Fruit fly (Drosophila melanogaster) whole organism, embryonic: ENCODE results near the gene CG14036.

Experiments
- Ada2b ChIP-seq: fragments of 200-800 bp; sonication (Bioruptor generic); IDR thresholded peaks from 2 replicates; pipeline ENCODE4 v1.3.6; 2022; ENCODE audit warnings: missing biosample characterization, missing genetic modification characterization
- Awh ChIP-seq: fragments of 200-800 bp; sonication (Bioruptor generic); IDR thresholded peaks from 2 replicates; pipeline ENCODE4, ENCODE4 v1.3.6; 2022; ENCODE audit warnings: missing biosample characterization, missing genetic modification characterization
- Bdp1 ChIP-seq: fragments of 200-800 bp; sonication (Bioruptor generic); optimal IDR thresholded peaks from 3 replicates; lab custom pipeline; 2016; ENCODE audit warnings: missing biosample characterization, missing genetic modification characterization
- BtbVII ChIP-seq: fragments of 200-800 bp; sonication (Bioruptor generic); optimal IDR thresholded peaks from 3 replicates; lab custom pipeline; 2017; ENCODE audit warnings: missing biosample characterization, mild to moderate bottlenecking, missing genetic modification characterization
- Bteb2 ChIP-seq: fragments of 200-800 bp; sonication (Bioruptor generic); optimal IDR thresholded peaks from 2 replicates; lab custom pipeline; 2016; ENCODE audit warnings: missing biosample characterization, missing genetic modification characterization
- CG10274 ChIP-seq: fragments of 200-800 bp; sonication (Bioruptor generic); optimal IDR thresholded peaks from 3 replicates; lab custom pipeline; 2017; ENCODE audit warnings: missing biosample characterization, mild to moderate bottlenecking, missing genetic modification characterization
- CG11085 ChIP-seq: fragments of 200-800 bp; sonication (Bioruptor generic); IDR thresholded peaks from 2 replicates; pipeline ENCODE4 v1.3.6; 2022; ENCODE audit warnings: missing biosample characterization, missing genetic modification characterization
- CG11504 ChIP-seq: fragments of 200-800 bp; sonication (Bioruptor generic); optimal IDR thresholded peaks from 3 replicates; lab custom pipeline; 2019; ENCODE audit warnings: missing biosample characterization, mild to moderate bottlenecking, missing genetic modification characterization, moderate library complexity
- CG13775 ChIP-seq: fragments of 200-800 bp; sonication (Bioruptor generic); optimal IDR thresholded peaks from 3 replicates; lab custom pipeline; 2017; ENCODE audit warnings: missing biosample characterization, mild to moderate bottlenecking, missing genetic modification characterization
- CG15269 ChIP-seq: fragments of 200-800 bp; sonication (Bioruptor generic); optimal IDR thresholded peaks from 2 replicates; lab custom pipeline; 2018; ENCODE audit warnings: missing biosample characterization, mild to moderate bottlenecking, missing genetic modification characterization, moderate library complexity
- CG15514 ChIP-seq: fragments of 200-800 bp; sonication (Bioruptor generic); optimal IDR thresholded peaks from 3 replicates; lab custom pipeline; 2017; ENCODE audit warnings: missing biosample characterization, missing genetic modification characterization, mild to moderate bottlenecking, moderate library complexity, missing genetic modification reagents
- CG15601 ChIP-seq: fragments of 200-800 bp; sonication (Bioruptor generic); optimal IDR thresholded peaks from 3 replicates; lab custom pipeline; 2019; ENCODE audit warnings: missing biosample characterization, mild to moderate bottlenecking, missing genetic modification characterization, moderate library complexity
- CG15696 ChIP-seq: fragments of 200-800 bp; sonication (Bioruptor generic); optimal IDR thresholded peaks from 2 replicates; lab custom pipeline; 2019; ENCODE audit warnings: missing biosample characterization, mild to moderate bottlenecking, missing genetic modification characterization, moderate library complexity
- CG16813 ChIP-seq: fragments of 200-800 bp; sonication (Bioruptor generic); IDR thresholded peaks from 3 replicates; pipeline ENCODE4 v1.3.6; 2022; ENCODE audit warnings: missing biosample characterization, missing genetic modification characterization; ENCODE audit not compliant: partially characterized antibody
- CG17361 ChIP-seq: fragments of 200-800 bp; sonication (Bioruptor generic); IDR thresholded peaks from 3 replicates; pipeline ENCODE4 v1.3.6; 2022; ENCODE audit warnings: missing biosample characterization, missing genetic modification characterization
- CG2129 ChIP-seq: fragments of 200-800 bp; sonication (Bioruptor generic); IDR thresholded peaks from 2 replicates; pipeline ENCODE4 v1.3.6; 2022; ENCODE audit warnings: missing biosample characterization, missing genetic modification characterization; ENCODE audit not compliant: partially characterized antibody
- CG2199 ChIP-seq: fragments of 200-800 bp; sonication (Bioruptor generic); IDR thresholded peaks from 3 replicates; pipeline ENCODE4 v1.3.6; 2022; ENCODE audit warnings: missing biosample characterization, missing genetic modification characterization
- CG2202 ChIP-seq: fragments of 200-800 bp; sonication (Bioruptor generic); optimal IDR thresholded peaks from 2 replicates; lab custom pipeline; 2018; ENCODE audit warnings: missing biosample characterization, mild to moderate bottlenecking, missing genetic modification characterization
- CG3065 ChIP-seq: fragments of 200-800 bp; sonication (Bioruptor generic); optimal IDR thresholded peaks from 2 replicates; lab custom pipeline; 2016; ENCODE audit warnings: missing biosample characterization, missing genetic modification characterization
- CG33557 ChIP-seq: fragments of 200-800 bp; sonication (Bioruptor generic); optimal IDR thresholded peaks from 2 replicates; lab custom pipeline; 2019; ENCODE audit warnings: missing biosample characterization, mild to moderate bottlenecking, missing genetic modification characterization, moderate library complexity
- CG4404 ChIP-seq: fragments of 200-800 bp; sonication (Bioruptor generic); IDR thresholded peaks from 2 replicates; pipeline ENCODE4 v1.3.6; 2022; ENCODE audit warnings: missing biosample characterization, missing genetic modification characterization
- CG4424 ChIP-seq: fragments of 200-800 bp; sonication (Bioruptor generic); optimal IDR thresholded peaks from 3 replicates; lab custom pipeline; 2016; ENCODE audit warnings: missing biosample characterization, missing genetic modification characterization
- CG6272 ChIP-seq: fragments of 200-800 bp; sonication (Bioruptor generic); IDR thresholded peaks from 2 replicates; pipeline ENCODE4 v1.3.6; 2022; ENCODE audit warnings: missing biosample characterization, missing genetic modification characterization
- CG8089 ChIP-seq: fragments of 200-800 bp; sonication (Bioruptor generic); optimal IDR thresholded peaks from 3 replicates; lab custom pipeline; 2016; ENCODE audit warnings: missing biosample characterization, missing genetic modification characterization
- D19A ChIP-seq: fragments of 200-800 bp; optimal IDR thresholded peaks from 3 replicates; lab custom pipeline; 2019; ENCODE audit warnings: missing biosample characterization, mild to moderate bottlenecking, missing genetic modification characterization, moderate library complexity
- Deaf1 ChIP-seq: fragments of 200-800 bp; optimal IDR thresholded peaks from 3 replicates; lab custom pipeline; 2019; ENCODE audit warnings: missing biosample characterization, mild to moderate bottlenecking, missing genetic modification characterization, moderate library complexity
- HmgZ ChIP-seq: fragments of 200-800 bp; sonication (Bioruptor generic); optimal IDR thresholded peaks from 2 replicates; lab custom pipeline; 2018; ENCODE audit warnings: missing biosample characterization, mild to moderate bottlenecking, missing genetic modification characterization
- Hmx ChIP-seq: fragments of 200-800 bp; sonication (Bioruptor generic); optimal IDR thresholded peaks from 2 replicates; lab custom pipeline; 2016; ENCODE audit warnings: missing biosample characterization, missing genetic modification characterization
- MTF-1 ChIP-seq: fragments of 200-800 bp; sonication (Bioruptor generic); optimal IDR thresholded peaks from 2 replicates; lab custom pipeline; 2018; ENCODE audit warnings: missing biosample characterization, mild to moderate bottlenecking, missing genetic modification characterization, borderline replicate concordance
- Med ChIP-seq: fragments of 200-800 bp; sonication (Bioruptor generic); peaks from one replicate; lab custom pipeline; 2016; ENCODE audit warnings: missing biosample characterization, missing genetic modification characterization, mild to moderate bottlenecking, inconsistent platforms, moderate library complexity
- Rfx ChIP-seq: fragments of 200-800 bp; sonication (Bioruptor generic); IDR thresholded peaks from 2 replicates; pipeline ENCODE4 v1.3.6; 2022; ENCODE audit warnings: missing biosample characterization, missing genetic modification characterization
- Ssrp ChIP-seq: fragments of 200-800 bp; sonication (Bioruptor generic); optimal IDR thresholded peaks from 2 replicates; lab custom pipeline; 2018; ENCODE audit warnings: missing biosample characterization, mild to moderate bottlenecking, missing genetic modification characterization, moderate library complexity
- TFAM ChIP-seq: fragments of 200-800 bp; sonication (Bioruptor generic); optimal IDR thresholded peaks from 2 replicates; lab custom pipeline; 2017; ENCODE audit warnings: missing biosample characterization, missing genetic modification characterization, inconsistent platforms
- Usf ChIP-seq: fragments of 200-800 bp; sonication (Bioruptor generic); optimal IDR thresholded peaks from 2 replicates; lab custom pipeline; 2017; ENCODE audit warnings: missing genotype, missing biosample characterization, missing genetic modification characterization
- az2 ChIP-seq: fragments of 200-800 bp; sonication (Bioruptor generic); optimal IDR thresholded peaks from 3 replicates; lab custom pipeline; 2016; ENCODE audit warnings: missing biosample characterization, missing genetic modification characterization
- corto ChIP-seq: fragments of 200-800 bp; sonication (Bioruptor generic); optimal IDR thresholded peaks from 2 replicates; lab custom pipeline; 2016; ENCODE audit warnings: missing biosample characterization, mild to moderate bottlenecking, missing genetic modification characterization, moderate library complexity
- crp ChIP-seq, 2 experiments: fragments of 200-800 bp; sonication (Bioruptor generic); optimal IDR thresholded peaks; 2 replicates in 1 of 2; 3 replicates in 1 of 2; lab custom pipeline; 2017; ENCODE audit warnings: missing biosample characterization in 2 of 2, missing genetic modification characterization in 2 of 2, mild to moderate bottlenecking in 1 of 2, moderate library complexity in 1 of 2
- knrl ChIP-seq: fragments of 200-800 bp; sonication (Bioruptor generic); IDR thresholded peaks from 3 replicates; pipeline ENCODE4 v1.3.6; 2022; ENCODE audit warnings: missing biosample characterization, missing genetic modification characterization; ENCODE audit not compliant: partially characterized antibody
- phol ChIP-seq: fragments of 200-800 bp; sonication (Bioruptor generic); optimal IDR thresholded peaks from 3 replicates; lab custom pipeline; 2018; ENCODE audit warnings: missing biosample characterization, mild to moderate bottlenecking, missing genetic modification characterization, moderate library complexity
- row ChIP-seq: fragments of 200-800 bp; sonication (Bioruptor generic); IDR thresholded peaks from 3 replicates; pipeline ENCODE4 v1.3.6; 2022; ENCODE audit warnings: missing biosample characterization, missing genetic modification characterization
- sim ChIP-seq: fragments of 200-800 bp; sonication (Bioruptor generic); IDR thresholded peaks from 2 replicates; pipeline ENCODE4 v1.3.6; 2022; ENCODE audit warnings: missing biosample characterization, missing genetic modification characterization
- sisA ChIP-seq: fragments of 200-800 bp; sonication (Bioruptor generic); IDR thresholded peaks from 2 replicates; pipeline ENCODE4 v1.3.6; 2022; ENCODE audit warnings: missing biosample characterization, missing genetic modification characterization
- slou ChIP-seq: fragments of 200-800 bp; sonication (Bioruptor generic); optimal IDR thresholded peaks from 3 replicates; lab custom pipeline; 2016; ENCODE audit warnings: missing biosample characterization, missing genetic modification characterization
- slp2 ChIP-seq: fragments of 200-800 bp; sonication (Bioruptor generic); optimal IDR thresholded peaks from 2 replicates; lab custom pipeline; 2016; ENCODE audit warnings: missing biosample characterization, missing genetic modification characterization
- ssp ChIP-seq: fragments of 200-800 bp; sonication (Bioruptor generic); IDR thresholded peaks from 2 replicates; pipeline ENCODE4 v1.3.6; 2022; ENCODE audit warnings: missing biosample characterization, missing genetic modification characterization
- tgo ChIP-seq: fragments of 200-800 bp; sonication (Bioruptor generic); IDR thresholded peaks from 3 replicates; pipeline ENCODE4 v1.3.6; 2022; ENCODE audit warnings: missing biosample characterization, missing genetic modification characterization
- tin ChIP-seq: fragments of 200-800 bp; sonication (Bioruptor generic); optimal IDR thresholded peaks from 3 replicates; lab custom pipeline; 2016; ENCODE audit warnings: missing biosample characterization, missing genetic modification characterization
- tup ChIP-seq: fragments of 200-800 bp; sonication (Bioruptor generic); optimal IDR thresholded peaks from 2 replicates; lab custom pipeline; 2016; ENCODE audit warnings: missing biosample characterization, mild to moderate bottlenecking, missing genetic modification characterization, moderate library complexity
- vnd ChIP-seq: fragments of 200-800 bp; sonication (Bioruptor generic); IDR thresholded peaks from 3 replicates; pipeline ENCODE4 v1.3.6; 2022; ENCODE audit warnings: missing biosample characterization, missing genetic modification characterization; ENCODE audit not compliant: partially characterized antibody
- wdn ChIP-seq: fragments of 200-800 bp; sonication (Bioruptor generic); IDR thresholded peaks from 2 replicates; pipeline ENCODE4 v1.3.6; 2022; ENCODE audit warnings: missing biosample characterization, missing genetic modification characterization
- zf30C ChIP-seq: fragments of 200-800 bp; sonication (Bioruptor generic); optimal IDR thresholded peaks from 3 replicates; lab custom pipeline; 2018; ENCODE audit warnings: missing biosample characterization, mild to moderate bottlenecking, missing genetic modification characterization

The CG14036 gene

DNA sequence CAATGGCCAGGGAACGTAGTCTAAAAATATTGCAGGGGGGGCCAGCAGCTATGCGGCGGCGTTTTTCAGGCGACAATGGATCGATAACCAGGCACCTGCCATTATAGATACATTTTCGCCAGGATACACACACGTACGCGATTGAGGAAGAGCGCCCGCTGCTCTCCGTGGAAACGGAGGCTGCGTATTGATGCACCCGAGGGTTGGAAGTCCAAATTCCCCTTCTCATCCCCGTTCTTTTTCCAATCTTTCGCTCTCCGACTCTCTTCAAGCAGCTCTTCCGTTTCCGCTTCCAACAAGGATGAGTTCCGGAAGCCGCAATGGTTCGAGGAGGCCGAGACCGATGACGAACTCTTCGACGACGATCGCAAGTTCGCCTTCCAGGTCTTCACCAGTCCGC is 41.9 kb upstream of the CG14036 start (continued):
- TF ChIP-seq zf30C: no peak
- TF ChIP-seq Ssrp (tag; lab: Kevin White, UChicago): no peak
- TF ChIP-seq Rfx (GFP tag; lab: Robert Waterston, UW): 0 out of 2 replicates have a peak, but pooled peaks have one; percentile 29
- no peak for TF ChIP-seq ssp (GFP tag; lab: Robert Waterston, UW)
- no peak for TF ChIP-seq CG17361
- peak; percentile 55; the same call in 1 of the 2 replicates for TF ChIP-seq sim (GFP tag; lab: Robert Waterston, UW)
- TF ChIP-seq tin (GFP tag; lab: Kevin White, UChicago): no peak
- no peak for TF ChIP-seq vnd (GFP tag; lab: Robert Waterston, UW)
- TF ChIP-seq Ada2b (GFP tag; lab: Robert Waterston, UW): no peak
- 0 out of 2 replicates have a peak, but pooled peaks have one; percentile 18 for TF ChIP-seq sisA (GFP tag; lab: Robert Waterston, UW)
- TF ChIP-seq CG15696: no peak
- TF ChIP-seq CG3065: no peak
- no peak for TF ChIP-seq row (GFP tag; lab: Robert Waterston, UW)
- no peak for TF ChIP-seq CG2129 (GFP tag; lab: Robert Waterston, UW)
- no peak for TF ChIP-seq Hmx (GFP tag; lab: Kevin White, UChicago)
- no peak for TF ChIP-seq tup (GFP tag; lab: Kevin White, UChicago)
- no peak for TF ChIP-seq CG11085 (GFP tag; lab: Robert Waterston, UW)
- TF ChIP-seq CG33557 (GFP tag; lab: Kevin White, UChicago): no peak
- TF ChIP-seq MTF-1: peak; percentile 63
- TF ChIP-seq CG10274 (GFP tag; lab: Kevin White, UChicago): no peak
- TF ChIP-seq crp (GFP tag; optimal IDR thresholded peaks at IDR 0.05; lab: Kevin White, UChicago): no peak
- TF ChIP-seq Usf: no peak
- TF ChIP-seq CG2199 (GFP tag; lab: Robert Waterston, UW): no peak
- no peak for TF ChIP-seq slp2
- peak; percentile 82 for TF ChIP-seq CG15514 (GFP tag; lab: Kevin White, UChicago)
- TF ChIP-seq BtbVII (GFP tag; lab: Kevin White, UChicago): peak; percentile 58
- no peak for TF ChIP-seq CG2202 (tag; lab: Kevin White, UChicago)
- TF ChIP-seq az2: no peak
- TF ChIP-seq slou (GFP tag; lab: Kevin White, UChicago): no peak
- TF ChIP-seq CG4404 (GFP tag; lab: Robert Waterston, UW): no peak
- TF ChIP-seq CG4424 (GFP tag; lab: Kevin White, UChicago): no peak
- TF ChIP-seq TFAM (GFP tag; lab: Kevin White, UChicago): no peak
- TF ChIP-seq corto (GFP tag; lab: Kevin White, UChicago): no peak
- peak; percentile 23; the same call in 1 of the 2 replicates for TF ChIP-seq Awh
- TF ChIP-seq CG15601 (tag; lab: Kevin White, UChicago): no peak
- TF ChIP-seq wdn: no peak
- no peak for TF ChIP-seq CG8089
- no peak for TF ChIP-seq Bdp1 (GFP tag; lab: Kevin White, UChicago)
- TF ChIP-seq knrl (GFP tag; lab: Robert Waterston, UW): no peak
- TF ChIP-seq Bteb2 (GFP tag; lab: Kevin White, UChicago): no peak
- peak; percentile 12 for TF ChIP-seq CG11504 (tag; lab: Kevin White, UChicago)
- TF ChIP-seq tgo (GFP tag; lab: Robert Waterston, UW): no peak
- peak; percentile 24 for TF ChIP-seq CG15269 (tag; lab: Kevin White, UChicago)
- TF ChIP-seq phol (tag; lab: Kevin White, UChicago): no peak
- no peak for TF ChIP-seq D19A (tag; lab: Kevin White, UChicago)
- no peak for TF ChIP-seq CG16813
- TF ChIP-seq CG6272 (GFP tag; lab: Robert Waterston, UW): no peak
- TF ChIP-seq CG13775: no peak
- no peak for TF ChIP-seq HmgZ
- peak; percentile 16 for TF ChIP-seq Deaf1 (tag; lab: Kevin White, UChicago)
- peak; percentile 80 for TF ChIP-seq Med (GFP tag; lab: Kevin White, UChicago)
